Worm (Caenorhabditis elegans) whole organism, young adult: Measurements from ENCODE around the gene C04B4.1.

Experiments
- B0336.3 ChIP-seq: fragments of 200-800 bp; sonication (Bioruptor generic); IDR thresholded peaks from 2 replicates; pipeline ENCODE4 v1.3.6; 2022; ENCODE audit warnings: missing genetic modification characterization, missing compliant biosample characterization
- F39B2.1 ChIP-seq: fragments of 200-800 bp; sonication (Bioruptor generic); IDR thresholded peaks from 2 replicates; pipeline ENCODE4 v1.3.6; 2022; ENCODE audit warnings: missing genetic modification reagents, missing genetic modification characterization, missing compliant biosample characterization
- ama-1 ChIP-seq, 3 experiments: fragments of 150-350 bp in 1 of 3; sonication (generic microtip) in 2 of 3; optimal IDR thresholded peaks; 2 replicates each; lab custom pipeline; 2014 to 2018; ENCODE audit warnings: missing biosample characterization in 2 of 3, missing genetic modification characterization in 2 of 3, missing genetic modification reagents in 2 of 3
- efl-1 ChIP-seq: fragments of 150-350 bp; optimal IDR thresholded peaks from 2 replicates; lab custom pipeline; 2014; ENCODE audit warnings: missing biosample characterization, missing genetic modification reagents, missing genetic modification characterization
- nfya-2 ChIP-seq: fragments of 200-800 bp; sonication (Bioruptor generic); IDR thresholded peaks from 2 replicates; pipeline ENCODE4 v1.3.6; 2022; ENCODE audit warnings: missing genetic modification reagents, missing genetic modification characterization, missing compliant biosample characterization
- pha-4 ChIP-seq: fragments of 150-350 bp; sonication (generic microtip); optimal IDR thresholded peaks from 2 replicates; lab custom pipeline; 2014; ENCODE audit warnings: missing biosample characterization, missing genetic modification reagents, missing genetic modification characterization
- snpc-4 ChIP-seq, 5 experiments: fragments of 150-350 bp in 1 of 5; sonication (generic microtip) in 4 of 5; optimal IDR thresholded peaks; 2 replicates each; lab custom pipeline; 2014 to 2018; ENCODE audit warnings: missing genetic modification characterization in 5 of 5, missing biosample characterization in 3 of 5, antibody characterized with exemption in 2 of 5, mild to moderate bottlenecking in 2 of 5, missing compliant biosample characterization in 2 of 5, missing genotype in 2 of 5, moderate library complexity in 2 of 5, missing genetic modification reagents in 1 of 5
- unc-62 ChIP-seq: fragments of 150-350 bp; optimal IDR thresholded peaks from 2 replicates; lab custom pipeline; 2014; ENCODE audit warnings: missing biosample characterization, missing genetic modification reagents, missing genetic modification characterization

DNA sequence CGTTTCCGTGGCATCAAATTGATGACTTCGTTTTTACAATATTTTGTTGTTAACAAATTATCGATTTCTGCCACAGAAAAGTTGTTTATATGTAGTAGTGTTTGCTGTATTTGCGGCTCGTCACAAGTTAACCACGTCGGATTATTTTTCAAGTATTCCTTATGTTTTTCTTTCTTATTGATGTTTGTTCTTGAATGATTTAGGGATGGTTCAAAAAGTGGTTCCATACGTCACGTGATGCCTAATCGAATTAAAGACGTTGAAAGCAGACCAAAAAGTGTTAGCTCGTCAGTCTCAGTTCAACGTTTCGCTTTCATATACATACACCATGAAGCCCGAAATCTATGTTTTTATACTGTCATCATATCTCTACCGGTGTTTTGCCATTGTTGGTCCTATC, 4.9 kb downstream of the C04B4.1 start, which contains the start of gene lips-2:
- no peak for TF ChIP-seq ama-1 (optimal IDR thresholded peaks at IDR 0.05; lab: Kevin White, UChicago)
- TF ChIP-seq ama-1 (GFP tag; optimal IDR thresholded peaks at IDR 0.05; lab: Kevin White, UChicago) = no peak
- TF ChIP-seq B0336.3 (GFP tag; lab: Robert Waterston, UW) = no peak
- TF ChIP-seq pha-4 (tag; lab: Kevin White, UChicago) = no peak
- TF ChIP-seq snpc-4 (GFP tag; optimal IDR thresholded peaks at IDR 0.05; lab: Kevin White, UChicago) = no peak
- no peak for TF ChIP-seq snpc-4 (tag; optimal IDR thresholded peaks at IDR 0.05; lab: Kevin White, UChicago)
- no peak for TF ChIP-seq efl-1 (GFP tag; lab: Kevin White, UChicago)
- no peak for TF ChIP-seq F39B2.1
- no peak for TF ChIP-seq unc-62 (GFP tag; lab: Kevin White, UChicago)
- TF ChIP-seq nfya-2 (GFP tag; lab: Robert Waterston, UW) = no peak
